Fruit fly (Drosophila melanogaster) whole organism, embryonic: Measurements from ENCODE around the gene Pp2A-29B.

Experiments used
- CG1024 ChIP-seq: fragments of 200-800 bp; sonication (Bioruptor generic); IDR thresholded peaks from 2 replicates; pipeline ENCODE4 v1.3.6; 2022; ENCODE audit warnings: missing biosample characterization, missing genetic modification characterization
- CG11085 ChIP-seq: fragments of 200-800 bp; sonication (Bioruptor generic); IDR thresholded peaks from 2 replicates; pipeline ENCODE4 v1.3.6; 2022; ENCODE audit warnings: missing biosample characterization, missing genetic modification characterization
- CG11456 ChIP-seq: fragments of 200-800 bp; sonication (Bioruptor generic); IDR thresholded peaks from 3 replicates; pipeline ENCODE4 v1.3.6; 2022; ENCODE audit warnings: missing biosample characterization, missing genetic modification characterization
- CG11695 ChIP-seq: fragments of 200-800 bp; sonication (Bioruptor generic); IDR thresholded peaks from 3 replicates; pipeline ENCODE4 v1.3.6; 2022; ENCODE audit warnings: missing biosample characterization, missing genetic modification characterization
- CG14710 ChIP-seq: fragments of 200-800 bp; sonication (Bioruptor generic); optimal IDR thresholded peaks from 3 replicates; lab custom pipeline; 2019; ENCODE audit warnings: missing biosample characterization, mild to moderate bottlenecking, missing genetic modification characterization, moderate library complexity
- CG17328 ChIP-seq: fragments of 200-800 bp; sonication (Bioruptor generic); IDR thresholded peaks from 2 replicates; pipeline ENCODE4 v1.3.6; 2022; ENCODE audit warnings: missing biosample characterization, missing genetic modification characterization
- CG17361 ChIP-seq: fragments of 200-800 bp; sonication (Bioruptor generic); IDR thresholded peaks from 3 replicates; pipeline ENCODE4 v1.3.6; 2022; ENCODE audit warnings: missing biosample characterization, missing genetic modification characterization
- CG18011 ChIP-seq: fragments of 200-800 bp; sonication (Bioruptor generic); optimal IDR thresholded peaks from 2 replicates; lab custom pipeline; 2017; ENCODE audit warnings: missing biosample characterization, missing genetic modification characterization, mild to moderate bottlenecking, moderate library complexity, missing genotype
- CG18262 ChIP-seq: fragments of 200-800 bp; optimal IDR thresholded peaks from 3 replicates; lab custom pipeline; 2019; ENCODE audit warnings: missing biosample characterization, mild to moderate bottlenecking, missing genetic modification characterization, moderate library complexity
- CG2120 ChIP-seq: fragments of 200-800 bp; sonication (Bioruptor generic); optimal IDR thresholded peaks from 3 replicates; lab custom pipeline; 2016; ENCODE audit warnings: missing biosample characterization, missing genetic modification characterization
- CG2712 ChIP-seq: fragments of 200-800 bp; optimal IDR thresholded peaks from 3 replicates; lab custom pipeline; 2019; ENCODE audit warnings: missing biosample characterization, mild to moderate bottlenecking, missing genetic modification characterization, moderate library complexity
- CG31224 ChIP-seq: fragments of 200-800 bp; sonication (Bioruptor generic); IDR thresholded peaks from 2 replicates; pipeline ENCODE4 v1.3.6; 2022; ENCODE audit warnings: missing biosample characterization, missing genetic modification characterization
- CG32532 ChIP-seq: fragments of 200-800 bp; sonication (Bioruptor generic); IDR thresholded peaks from 2 replicates; pipeline ENCODE4 v1.3.6; 2022; ENCODE audit warnings: missing biosample characterization, missing genetic modification characterization
- CG9215 ChIP-seq: fragments of 200-800 bp; sonication (Bioruptor generic); IDR thresholded peaks from 2 replicates; pipeline ENCODE4 v1.3.6; 2022; ENCODE audit warnings: missing biosample characterization, missing genetic modification characterization
- CG9727 ChIP-seq: fragments of 200-800 bp; sonication (Bioruptor generic); optimal IDR thresholded peaks from 3 replicates; lab custom pipeline; 2017; ENCODE audit warnings: missing biosample characterization, mild to moderate bottlenecking, missing genetic modification characterization
- CoRest ChIP-seq: fragments of 200-800 bp; sonication (Bioruptor generic); optimal IDR thresholded peaks from 3 replicates; lab custom pipeline; 2018; ENCODE audit warnings: missing biosample characterization, mild to moderate bottlenecking, missing genetic modification characterization, moderate library complexity
- HHEX ChIP-seq: fragments of 200-800 bp; sonication (Bioruptor generic); optimal IDR thresholded peaks from 3 replicates; lab custom pipeline; 2017; ENCODE audit warnings: missing biosample characterization, mild to moderate bottlenecking, missing genetic modification characterization, missing genetic modification reagents
- HmgZ ChIP-seq: fragments of 200-800 bp; sonication (Bioruptor generic); optimal IDR thresholded peaks from 2 replicates; lab custom pipeline; 2018; ENCODE audit warnings: missing biosample characterization, mild to moderate bottlenecking, missing genetic modification characterization
- NFAT ChIP-seq: fragments of 200-800 bp; sonication (Bioruptor generic); IDR thresholded peaks from 2 replicates; pipeline ENCODE4 v1.3.6; 2022; ENCODE audit warnings: missing biosample characterization, missing genetic modification characterization
- NK7.1 ChIP-seq: fragments of 200-800 bp; sonication (Bioruptor generic); optimal IDR thresholded peaks from 3 replicates; lab custom pipeline; 2016; ENCODE audit warnings: missing biosample characterization, missing genetic modification characterization
- Optix ChIP-seq: fragments of 200-800 bp; sonication (Bioruptor generic); IDR thresholded peaks from 3 replicates; pipeline ENCODE4 v1.3.6; 2022; ENCODE audit warnings: missing biosample characterization, missing genetic modification characterization
- Rfx ChIP-seq: fragments of 200-800 bp; sonication (Bioruptor generic); IDR thresholded peaks from 2 replicates; pipeline ENCODE4 v1.3.6; 2022; ENCODE audit warnings: missing biosample characterization, missing genetic modification characterization
- Vsx1 ChIP-seq: fragments of 200-800 bp; sonication (Bioruptor generic); optimal IDR thresholded peaks from 2 replicates; lab custom pipeline; 2017; ENCODE audit warnings: missing biosample characterization, mild to moderate bottlenecking, missing genetic modification characterization, missing genetic modification reagents
- abd-A ChIP-seq: fragments of 200-800 bp; sonication (Bioruptor generic); optimal IDR thresholded peaks from 3 replicates; lab custom pipeline; 2019; ENCODE audit warnings: missing biosample characterization, mild to moderate bottlenecking, missing genetic modification characterization, moderate library complexity
- ase ChIP-seq: fragments of 200-800 bp; sonication (Bioruptor generic); IDR thresholded peaks from 3 replicates; pipeline ENCODE4 v1.3.6; 2022; ENCODE audit warnings: missing biosample characterization, missing genetic modification characterization
- cg ChIP-seq: fragments of 200-800 bp; sonication (Bioruptor generic); optimal IDR thresholded peaks from 3 replicates; lab custom pipeline; 2019; ENCODE audit warnings: missing biosample characterization, mild to moderate bottlenecking, missing genetic modification characterization, moderate library complexity
- cwo ChIP-seq: fragments of 200-800 bp; sonication (Bioruptor generic); optimal IDR thresholded peaks from 3 replicates; lab custom pipeline; 2017; ENCODE audit warnings: missing biosample characterization, missing genetic modification characterization, mild to moderate bottlenecking, moderate library complexity, missing genetic modification reagents
- da ChIP-seq: fragments of 200-800 bp; sonication (Bioruptor generic); optimal IDR thresholded peaks from 2 replicates; lab custom pipeline; 2016; ENCODE audit warnings: missing biosample characterization, missing genetic modification characterization
- emc ChIP-seq: fragments of 200-800 bp; sonication (Bioruptor generic); optimal IDR thresholded peaks from 2 replicates; lab custom pipeline; 2016; ENCODE audit warnings: missing biosample characterization, missing genetic modification characterization
- gem ChIP-seq: fragments of 200-800 bp; sonication (Bioruptor generic); optimal IDR thresholded peaks from 2 replicates; lab custom pipeline; 2019; ENCODE audit warnings: missing biosample characterization, mild to moderate bottlenecking, missing genetic modification characterization, moderate library complexity
- hb ChIP-seq: fragments of 200-800 bp; sonication (Bioruptor generic); IDR thresholded peaks from 3 replicates; pipeline ENCODE4 v1.3.6; 2022; ENCODE audit warnings: missing biosample characterization, missing genetic modification characterization; ENCODE audit not compliant: partially characterized antibody
- hbn ChIP-seq: fragments of 200-800 bp; sonication (Bioruptor generic); IDR thresholded peaks from 2 replicates; pipeline ENCODE4 v1.3.6; 2022; ENCODE audit warnings: missing biosample characterization, missing genetic modification characterization; ENCODE audit not compliant: partially characterized antibody
- hth ChIP-seq: fragments of >200 bp; optimal IDR thresholded peaks from 2 replicates; lab custom pipeline; 2017; ENCODE audit warnings: inconsistent platforms
- ind ChIP-seq: fragments of 200-800 bp; sonication (Bioruptor generic); optimal IDR thresholded peaks from 3 replicates; lab custom pipeline; 2016; ENCODE audit warnings: missing biosample characterization, missing genetic modification characterization
- ken ChIP-seq: fragments of 200-800 bp; sonication (Bioruptor generic); IDR thresholded peaks from 3 replicates; pipeline ENCODE4 v1.3.6; 2022; ENCODE audit warnings: missing biosample characterization, missing genetic modification characterization
- lab ChIP-seq: fragments of 200-800 bp; sonication (Bioruptor generic); optimal IDR thresholded peaks from 3 replicates; lab custom pipeline; 2017; ENCODE audit warnings: missing biosample characterization, missing genetic modification characterization, mild to moderate bottlenecking, moderate library complexity, missing genetic modification reagents
- lbe ChIP-seq: fragments of 200-800 bp; sonication (Bioruptor generic); optimal IDR thresholded peaks from 2 replicates; lab custom pipeline; 2016; ENCODE audit warnings: missing biosample characterization, mild to moderate bottlenecking, missing genetic modification characterization
- lilli ChIP-seq: fragments of 200-800 bp; sonication (Bioruptor generic); optimal IDR thresholded peaks from 3 replicates; lab custom pipeline; 2016; ENCODE audit warnings: missing biosample characterization, missing genetic modification characterization
- mld ChIP-seq: fragments of 200-800 bp; sonication (Bioruptor generic); IDR thresholded peaks from 3 replicates; pipeline ENCODE4 v1.3.6; 2022; ENCODE audit warnings: missing biosample characterization, missing genetic modification characterization; ENCODE audit not compliant: partially characterized antibody
- nom ChIP-seq: fragments of 200-800 bp; sonication (Bioruptor generic); optimal IDR thresholded peaks from 2 replicates; lab custom pipeline; 2017; ENCODE audit warnings: missing biosample characterization, missing genetic modification characterization, mild to moderate bottlenecking, moderate library complexity, missing genetic modification reagents
- org-1 ChIP-seq: fragments of 200-800 bp; sonication (Bioruptor generic); optimal IDR thresholded peaks from 2 replicates; lab custom pipeline; 2017; ENCODE audit warnings: missing biosample characterization, missing genetic modification characterization
- scrt ChIP-seq: fragments of 200-800 bp; sonication (Bioruptor generic); optimal IDR thresholded peaks from 2 replicates; lab custom pipeline; 2018; ENCODE audit warnings: missing biosample characterization, mild to moderate bottlenecking, missing genetic modification characterization, moderate library complexity
- sim ChIP-seq: fragments of 200-800 bp; sonication (Bioruptor generic); IDR thresholded peaks from 2 replicates; pipeline ENCODE4 v1.3.6; 2022; ENCODE audit warnings: missing biosample characterization, missing genetic modification characterization
- slp2 ChIP-seq: fragments of 200-800 bp; sonication (Bioruptor generic); optimal IDR thresholded peaks from 2 replicates; lab custom pipeline; 2016; ENCODE audit warnings: missing biosample characterization, missing genetic modification characterization
- sr ChIP-seq: fragments of 200-800 bp; sonication (Bioruptor generic); IDR thresholded peaks from 3 replicates; pipeline ENCODE4 v1.3.6; 2022; ENCODE audit warnings: missing biosample characterization, missing genetic modification characterization
- sug ChIP-seq: fragments of 200-800 bp; optimal IDR thresholded peaks from 2 replicates; lab custom pipeline; 2019; ENCODE audit warnings: missing biosample characterization, mild to moderate bottlenecking, missing genetic modification characterization, moderate library complexity
- tap ChIP-seq: fragments of 200-800 bp; optimal IDR thresholded peaks from 3 replicates; lab custom pipeline; 2019; ENCODE audit warnings: missing biosample characterization, mild to moderate bottlenecking, missing genetic modification characterization, moderate library complexity
- yki ChIP-seq: fragments of >200 bp; optimal IDR thresholded peaks from 3 replicates; lab custom pipeline; 2018
- zen2 ChIP-seq: fragments of 200-800 bp; sonication (Bioruptor generic); IDR thresholded peaks from 3 replicates; pipeline ENCODE4 v1.3.6; 2022; ENCODE audit warnings: missing biosample characterization, missing genetic modification characterization; ENCODE audit not compliant: partially characterized antibody
- zfh2 ChIP-seq: fragments of 200-800 bp; sonication (Bioruptor generic); optimal IDR thresholded peaks from 2 replicates; lab custom pipeline; 2016; ENCODE audit warnings: missing biosample characterization, missing genetic modification characterization

Pp2A-29B gene

DNA sequence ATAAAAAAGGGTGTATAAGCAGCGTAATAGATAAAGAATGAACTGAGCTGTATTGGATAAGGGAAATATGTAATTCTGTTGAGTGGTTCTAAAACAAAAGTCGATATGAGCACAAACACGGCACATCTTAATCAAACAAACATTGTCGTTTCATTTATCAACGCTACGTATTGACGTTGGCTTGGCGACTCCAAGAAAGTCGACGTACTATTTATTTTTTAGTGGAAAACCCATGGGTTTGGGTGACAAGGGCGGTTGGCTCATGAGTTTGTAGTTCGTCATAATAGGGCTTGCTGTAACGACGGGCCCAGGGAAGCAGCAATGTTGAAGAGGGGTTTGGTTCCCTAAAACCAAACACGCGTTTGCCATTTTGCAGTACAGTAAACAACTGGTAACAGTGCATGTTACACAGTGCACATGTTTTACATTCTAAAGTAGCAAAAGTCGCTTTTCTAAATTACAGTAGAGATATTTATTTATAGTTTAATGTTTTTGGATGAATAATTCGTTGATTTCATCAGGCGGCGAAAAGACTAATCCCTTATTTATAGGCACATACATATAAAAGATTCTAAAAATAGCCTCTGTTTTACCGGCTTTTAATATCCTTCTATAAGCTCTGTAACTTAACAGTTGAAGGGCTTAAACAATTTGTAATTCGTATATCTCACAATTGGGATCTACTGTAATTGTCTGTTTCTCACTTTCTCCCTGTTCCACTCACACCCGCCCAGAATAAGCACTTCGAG, 4.5 kb upstream of the Pp2A-29B start (continued):
- TF ChIP-seq CG11456 (peak; percentile 35; the same call in 1 of the 3 replicates), da (GFP tag; lab: Kevin White, UChicago) (no peak), tap (no peak), lilli (GFP tag; lab: Kevin White, UChicago) (no peak), nom (GFP tag; lab: Kevin White, UChicago) (peak; percentile 2), HHEX (GFP tag; lab: Kevin White, UChicago) (no peak), CG17361 (GFP tag; lab: Robert Waterston, UW) (peak; percentile 35; the same call in 2 of the 3 replicates), hth (lab: Kevin White, UChicago) (no peak), ind (GFP tag; lab: Kevin White, UChicago) (peak; percentile 2), slp2 (GFP tag; lab: Kevin White, UChicago) (no peak), CG14710 (peak; percentile 7), Rfx (no peak), CG18011 (GFP tag; lab: Kevin White, UChicago) (no peak), NK7.1 (GFP tag; lab: Kevin White, UChicago) (no peak), gem (tag; lab: Kevin White, UChicago) (peak; percentile 55), CoRest (tag; lab: Kevin White, UChicago) (peak; percentile 37), CG9727 (GFP tag; lab: Kevin White, UChicago) (peak; percentile 45), sug (no peak), sim (GFP tag; lab: Robert Waterston, UW) (no peak), Optix (GFP tag; lab: Robert Waterston, UW) (no peak), hbn (GFP tag; lab: Robert Waterston, UW) (no peak), CG17328 (GFP tag; lab: Robert Waterston, UW) (no peak), CG18262 (tag; lab: Kevin White, UChicago) (peak; percentile 43), Vsx1 (no peak), CG31224 (GFP tag; lab: Robert Waterston, UW) (peak; percentile 46; the same call in 1 of the 2 replicates), scrt (GFP tag; lab: Kevin White, UChicago) (no peak), lab (peak; percentile 49), CG11695 (GFP tag; lab: Robert Waterston, UW) (no peak), cg (GFP tag; lab: Kevin White, UChicago) (no peak), emc (GFP tag; lab: Kevin White, UChicago) (no peak), abd-A (tag; lab: Kevin White, UChicago) (no peak), yki (lab: Kevin White, UChicago) (no peak), zfh2 (GFP tag; lab: Kevin White, UChicago) (peak; percentile 27), CG2712 (tag; lab: Kevin White, UChicago) (peak; percentile 59), CG11085 (GFP tag; lab: Robert Waterston, UW) (no peak), HmgZ (tag; lab: Kevin White, UChicago) (no peak), lbe (GFP tag; lab: Kevin White, UChicago) (peak; percentile 26), CG32532 (GFP tag; lab: Robert Waterston, UW) (peak; percentile 28; the same call in 1 of the 2 replicates), CG1024 (GFP tag; lab: Robert Waterston, UW) (no peak), CG9215 (GFP tag; lab: Robert Waterston, UW) (no peak), ase (GFP tag; lab: Robert Waterston, UW) (0 out of 3 replicates have a peak, but pooled peaks have one; percentile 14), hb (GFP tag; lab: Robert Waterston, UW) (no peak), NFAT (GFP tag; lab: Robert Waterston, UW) (no peak), zen2 (no peak), sr (GFP tag; lab: Robert Waterston, UW) (no peak), cwo (no peak), org-1 (GFP tag; lab: Kevin White, UChicago) (peak; percentile 6), CG2120 (GFP tag; lab: Kevin White, UChicago) (peak; percentile 50), mld (GFP tag; lab: Robert Waterston, UW) (no peak), ken (no peak)
